Fruit fly (Drosophila melanogaster): Measurements from ENCODE around the gene Septin2.

Septin2 gene

dm6 chr3R:20574535-20574980 is 13.6 kb downstream of the Septin2 start (continued):
- TF ChIP-seq schlank (tag; optimal IDR thresholded peaks at IDR 0.05) (peak; percentile 9), ttk (GFP tag; IDR thresholded peaks at IDR 0.05) (no peak), en (GFP tag; optimal IDR thresholded peaks at IDR 0.05) (no peak), Lim3 (GFP tag; IDR thresholded peaks at IDR 0.05) (no peak), Sry-δ (GFP tag; optimal IDR thresholded peaks at IDR 0.05) (no peak), nau (GFP tag; optimal IDR thresholded peaks at IDR 0.05) (no peak), az2 (GFP tag; optimal IDR thresholded peaks at IDR 0.05) (no peak), dmrt11E (tag; optimal IDR thresholded peaks at IDR 0.05) (no peak), sima (GFP tag; optimal IDR thresholded peaks at IDR 0.05) (no peak), CG17361 (GFP tag; IDR thresholded peaks at IDR 0.05) (no peak), CG30403 (GFP tag; optimal IDR thresholded peaks at IDR 0.05) (no peak), Fer3 (tag; optimal IDR thresholded peaks at IDR 0.05) (no peak), CG7271 (tag; optimal IDR thresholded peaks at IDR 0.05) (no peak), B-H1 (GFP tag; IDR thresholded peaks at IDR 0.05) (no peak), Kr (GFP tag; optimal IDR thresholded peaks at IDR 0.05) (no peak), HLH4C (GFP tag; IDR thresholded peaks at IDR 0.05; ENCODE audit: partially characterized antibody) (no peak; the same call in 2 of the 3 replicates), kni (GFP tag; optimal IDR thresholded peaks at IDR 0.05) (peak; percentile 76), psq (GFP tag; optimal IDR thresholded peaks at IDR 0.05) (no peak), ind (GFP tag; optimal IDR thresholded peaks at IDR 0.05) (no peak), crol (GFP tag; IDR thresholded peaks at IDR 0.05) (no peak), BtbVII (GFP tag; optimal IDR thresholded peaks at IDR 0.05) (no peak), crp (GFP tag; optimal IDR thresholded peaks at IDR 0.05) (no peak), klu (GFP tag; IDR thresholded peaks at IDR 0.05) (no peak), Mrtf (GFP tag; IDR thresholded peaks at IDR 0.05) (no peak), cg (GFP tag; optimal IDR thresholded peaks at IDR 0.05) (no peak), da (GFP tag; optimal IDR thresholded peaks at IDR 0.05) (no peak), trem (tag; optimal IDR thresholded peaks at IDR 0.05) (no peak), Ravus (GFP tag; IDR thresholded peaks at IDR 0.05) (no peak), CG42726 (GFP tag; IDR thresholded peaks at IDR 0.05; ENCODE audit: partially characterized antibody) (no peak), wdn (GFP tag; IDR thresholded peaks at IDR 0.05) (peak; percentile 55; the same call in 1 of the 2 replicates), Myb (GFP tag; optimal IDR thresholded peaks at IDR 0.05) (no peak), CG8089 (GFP tag; optimal IDR thresholded peaks at IDR 0.05) (no peak), h (optimal IDR thresholded peaks at IDR 0.05) (no peak), cas (GFP tag; IDR thresholded peaks at IDR 0.05) (no peak), CG17186 (GFP tag; optimal IDR thresholded peaks at IDR 0.05) (no peak), tll (GFP tag; optimal IDR thresholded peaks at IDR 0.05) (no peak), CG12155 (GFP tag; optimal IDR thresholded peaks at IDR 0.05) (no peak), Bdp1 (GFP tag; optimal IDR thresholded peaks at IDR 0.05) (peak; percentile 27), sim (GFP tag; IDR thresholded peaks at IDR 0.05) (no peak), Stat92E (GFP tag; optimal IDR thresholded peaks at IDR 0.05) (peak in 1 of 3 experiments; percentile 26), CG8281 (tag; optimal IDR thresholded peaks at IDR 0.05) (no peak), CG6654 (GFP tag; optimal IDR thresholded peaks at IDR 0.05) (no peak), phol (tag; optimal IDR thresholded peaks at IDR 0.05) (no peak), CG7357 (GFP tag; IDR thresholded peaks at IDR 0.05) (no peak), caup (GFP tag; optimal IDR thresholded peaks at IDR 0.05; ENCODE audit: severe bottlenecking) (peak; percentile 42), pzg (GFP tag; optimal IDR thresholded peaks at IDR 0.05) (peak; percentile 12), sd (tag; optimal IDR thresholded peaks at IDR 0.05) (peak; percentile 61), gt (GFP tag; IDR thresholded peaks at IDR 0.05) (no peak), Lpt (GFP tag; optimal IDR thresholded peaks at IDR 0.05) (no peak), CG9215 (GFP tag; IDR thresholded peaks at IDR 0.05) (no peak), CG3407 (GFP tag; optimal IDR thresholded peaks at IDR 0.05) (no peak), run (tag; optimal IDR thresholded peaks at IDR 0.05) (no peak)
